Worm (Caenorhabditis elegans): ENCODE results near the gene adh-1.

adh-1 gene

DNA sequence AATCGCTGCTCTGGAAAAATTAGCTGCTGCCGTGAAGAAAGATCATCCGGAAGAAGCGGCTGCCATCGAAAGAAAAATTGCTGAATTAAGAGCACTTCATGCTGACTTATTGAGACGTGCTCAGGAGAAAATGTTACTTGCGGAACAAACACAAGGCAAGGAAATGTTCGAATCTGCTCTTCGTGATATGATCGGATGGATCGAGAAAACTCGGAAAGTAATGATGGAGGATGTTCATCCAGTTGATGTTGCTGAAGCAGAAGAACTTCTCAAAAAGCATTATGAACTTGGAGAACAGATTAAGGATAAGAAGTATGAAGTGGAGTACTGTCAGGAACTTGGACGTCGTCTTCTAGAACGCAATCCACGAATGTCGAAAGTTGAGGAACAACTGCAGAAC is 17.9 kb downstream of the adh-1 start:
- TF ChIP-seq elt-3 (tag; optimal IDR thresholded peaks at IDR 0.05): no peak
- TF ChIP-seq ceh-43 (GFP tag; optimal IDR thresholded peaks at IDR 0.05): no peak
- TF ChIP-seq ztf-11 (tag; optimal IDR thresholded peaks at IDR 0.05): no peak
- TF ChIP-seq unc-62 (GFP tag; optimal IDR thresholded peaks at IDR 0.05): no peak
- no peak for TF ChIP-seq ceh-39 (tag; optimal IDR thresholded peaks at IDR 0.05)
- no peak for TF ChIP-seq flh-1 (GFP tag; optimal IDR thresholded peaks at IDR 0.05)
- no peak for TF ChIP-seq zip-8 (tag; optimal IDR thresholded peaks at IDR 0.05)
- TF ChIP-seq ceh-83 (GFP tag; optimal IDR thresholded peaks at IDR 0.05): no peak
- TF ChIP-seq unc-39 (tag; optimal IDR thresholded peaks at IDR 0.05): no peak
- TF ChIP-seq sptf-1 (tag; optimal IDR thresholded peaks at IDR 0.05): no peak
- no peak for TF ChIP-seq hlh-1 (tag; optimal IDR thresholded peaks at IDR 0.05)
- no peak for TF ChIP-seq nhr-12 (tag; optimal IDR thresholded peaks at IDR 0.05)
- no peak for TF ChIP-seq unc-120 (tag; optimal IDR thresholded peaks at IDR 0.05; ENCODE audit: poor library complexity, severe bottlenecking)
- TF ChIP-seq pha-4 (tag; optimal IDR thresholded peaks at IDR 0.05): no peak
- no peak for TF ChIP-seq nhr-2 (tag; optimal IDR thresholded peaks at IDR 0.05)
- no peak for TF ChIP-seq M03D4.4 (tag; optimal IDR thresholded peaks at IDR 0.05)
- TF ChIP-seq ham-2 (GFP tag; optimal IDR thresholded peaks at IDR 0.05): no peak

DNA sequence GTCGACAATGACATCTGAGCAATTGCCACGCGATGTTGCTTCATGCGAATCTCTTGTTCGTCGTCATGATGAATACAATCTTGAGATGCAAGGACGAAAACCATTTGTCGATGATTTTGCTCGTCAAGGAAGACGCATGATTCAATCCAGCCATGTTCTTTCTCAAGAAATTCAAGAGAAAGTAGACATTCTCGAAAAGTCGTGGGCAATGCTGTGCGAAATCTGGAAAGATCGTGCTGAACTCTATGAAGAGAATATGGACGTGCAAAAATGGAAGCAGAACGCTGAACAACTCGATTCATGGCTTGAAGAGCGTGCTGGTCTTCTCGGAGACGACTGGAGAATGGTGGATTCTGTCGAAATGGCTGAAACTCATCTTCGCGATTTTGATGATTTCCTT is 25.2 kb downstream of the adh-1 start:
- TF ChIP-seq hlh-1 (tag; optimal IDR thresholded peaks at IDR 0.05) (no peak), lin-13 (tag; optimal IDR thresholded peaks at IDR 0.05) (no peak), ztf-11 (tag; optimal IDR thresholded peaks at IDR 0.05) (no peak), tbx-8 (GFP tag; optimal IDR thresholded peaks at IDR 0.05) (no peak), blmp-1 (tag; optimal IDR thresholded peaks at IDR 0.05) (no peak), elt-3 (tag; optimal IDR thresholded peaks at IDR 0.05) (no peak), ceh-43 (GFP tag; optimal IDR thresholded peaks at IDR 0.05) (no peak), mab-5 (tag; optimal IDR thresholded peaks at IDR 0.05) (no peak), nhr-2 (tag; optimal IDR thresholded peaks at IDR 0.05) (no peak), sptf-1 (tag; optimal IDR thresholded peaks at IDR 0.05) (no peak), unc-62 (GFP tag; optimal IDR thresholded peaks at IDR 0.05) (no peak), drap-1 (GFP tag; optimal IDR thresholded peaks at IDR 0.05) (no peak), mep-1 (tag; optimal IDR thresholded peaks at IDR 0.05) (no peak), ceh-39 (tag; optimal IDR thresholded peaks at IDR 0.05) (no peak)

DNA sequence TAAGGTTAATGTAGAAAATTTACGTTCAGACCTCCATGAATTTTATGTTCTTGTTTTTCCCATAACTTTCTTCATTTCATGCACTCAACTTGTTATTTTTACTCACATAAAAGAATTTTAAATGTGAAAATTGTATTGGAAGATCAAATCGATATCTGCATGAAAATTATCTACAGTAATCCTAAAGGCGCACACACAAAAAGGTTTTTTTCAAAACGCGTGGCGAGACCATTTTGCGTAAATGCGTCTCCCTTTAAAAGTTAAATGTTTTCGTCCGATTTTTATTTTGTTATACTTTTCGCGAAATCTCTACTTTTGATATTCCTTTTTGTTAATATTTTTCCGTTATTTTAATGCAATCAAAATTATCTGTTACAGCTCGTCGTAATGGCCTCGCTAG is 29.1 kb downstream of the adh-1 start, which contains the start of gene R31.2:
Gene R31.2, plus strand, starts transcription at position 388 of the 400 bp plus-strand sequence.
- no peak for TF ChIP-seq nhr-2 (tag; optimal IDR thresholded peaks at IDR 0.05)
- no peak for TF ChIP-seq ces-1 (GFP tag; optimal IDR thresholded peaks at IDR 0.05)
- no peak for TF ChIP-seq M03D4.4 (tag; optimal IDR thresholded peaks at IDR 0.05)
- no peak for TF ChIP-seq ham-2 (GFP tag; optimal IDR thresholded peaks at IDR 0.05)
- no peak for TF ChIP-seq lsy-2 (tag; optimal IDR thresholded peaks at IDR 0.05)
- no peak for TF ChIP-seq unc-120 (tag; optimal IDR thresholded peaks at IDR 0.05; ENCODE audit: poor library complexity, severe bottlenecking)
- no peak for TF ChIP-seq mep-1 (tag; optimal IDR thresholded peaks at IDR 0.05)
- TF ChIP-seq hlh-1 (tag; optimal IDR thresholded peaks at IDR 0.05): no peak
- no peak for TF ChIP-seq drap-1 (GFP tag; optimal IDR thresholded peaks at IDR 0.05)
- no peak for TF ChIP-seq lin-13 (tag; optimal IDR thresholded peaks at IDR 0.05)
- no peak for TF ChIP-seq mls-2 (tag; optimal IDR thresholded peaks at IDR 0.05)
- no peak for TF ChIP-seq bed-3 (GFP tag; optimal IDR thresholded peaks at IDR 0.05)
- no peak for TF ChIP-seq mab-5 (tag; optimal IDR thresholded peaks at IDR 0.05)

DNA sequence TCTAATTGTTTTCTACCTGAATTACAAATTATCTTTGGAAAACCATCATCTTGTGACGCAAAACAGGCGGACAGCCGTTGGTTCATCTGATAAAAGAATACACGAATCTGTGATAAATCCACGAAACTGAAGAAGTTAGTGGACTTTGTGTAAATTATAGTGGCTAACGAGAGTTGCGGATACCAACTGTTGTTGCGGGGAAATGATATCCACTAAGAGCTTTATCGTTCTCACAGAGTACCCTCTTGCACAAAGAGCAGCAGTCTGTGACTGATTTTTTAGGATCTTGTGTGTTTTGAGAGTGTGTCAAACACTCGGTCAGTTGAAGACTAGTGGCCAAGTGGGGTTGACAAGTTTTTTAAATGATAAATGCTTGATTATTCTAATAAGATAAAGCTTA is 31.6 kb downstream of the adh-1 start:
- TF ChIP-seq unc-62 (GFP tag; optimal IDR thresholded peaks at IDR 0.05) (no peak), zip-8 (tag; optimal IDR thresholded peaks at IDR 0.05) (no peak), hlh-1 (tag; optimal IDR thresholded peaks at IDR 0.05) (peak; percentile 88)

DNA sequence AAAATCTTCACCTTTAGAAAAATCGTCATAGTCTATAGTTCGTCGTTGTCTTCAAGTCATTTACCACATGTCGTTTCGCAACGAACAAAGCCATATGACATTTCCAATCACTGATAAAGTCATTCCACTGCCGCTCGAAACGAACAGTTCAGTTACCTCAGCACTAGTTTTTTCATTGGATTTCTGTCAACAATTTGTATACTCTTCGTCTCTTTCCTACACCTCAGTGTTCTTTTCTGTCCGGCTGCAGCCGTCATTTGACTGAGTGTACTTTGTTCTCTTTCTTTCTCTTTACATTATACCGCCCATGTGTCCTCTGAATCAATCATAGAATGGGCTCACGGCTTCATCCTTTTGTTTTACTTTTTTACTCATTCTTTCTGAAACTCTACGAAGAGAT is 33.2 kb downstream of the adh-1 start:
- TF ChIP-seq nhr-28 (tag; optimal IDR thresholded peaks at IDR 0.05) (no peak), unc-62 (GFP tag; optimal IDR thresholded peaks at IDR 0.05) (peak; percentile 28), M03D4.4 (tag; optimal IDR thresholded peaks at IDR 0.05) (no peak)

DNA sequence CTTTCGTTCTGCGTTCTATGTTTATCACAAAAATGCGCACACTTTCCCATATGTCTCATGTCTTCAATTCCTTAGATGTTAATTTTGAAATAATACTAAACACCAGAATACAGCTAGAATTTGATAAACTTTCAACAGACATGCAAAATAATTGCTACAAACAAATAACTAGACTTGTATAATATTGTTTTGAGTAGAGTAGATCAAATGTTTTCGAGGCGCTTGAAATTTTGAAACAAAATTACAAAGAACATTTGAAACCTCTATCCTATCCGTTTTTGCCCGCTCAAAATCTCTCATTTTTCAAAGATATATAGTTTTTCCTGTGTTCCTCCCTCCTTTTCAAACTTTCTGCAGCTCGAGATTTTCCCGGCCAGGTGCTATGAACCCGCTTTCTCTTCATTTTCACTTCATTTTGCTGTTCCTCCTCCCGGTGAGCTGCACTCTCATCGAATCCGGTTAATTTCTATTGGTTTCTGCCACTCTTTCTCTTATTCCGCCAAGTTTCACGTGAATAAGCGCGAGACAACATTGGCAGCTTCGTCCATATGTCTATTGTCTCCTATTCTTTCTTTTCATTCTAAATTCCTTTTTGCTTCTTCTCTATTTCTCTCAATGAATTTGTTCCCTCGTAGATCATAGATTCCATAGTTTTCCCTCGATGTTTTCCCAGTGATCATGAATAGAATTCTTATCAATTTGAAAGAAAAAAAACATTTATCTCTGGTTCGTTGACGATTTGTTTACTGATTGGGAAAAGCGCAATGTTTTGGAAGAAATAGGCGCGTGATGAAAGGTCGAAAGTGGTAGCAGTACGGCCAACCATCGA is 33.9 kb downstream of the adh-1 start:
- TF ChIP-seq unc-62 (GFP tag; optimal IDR thresholded peaks at IDR 0.05): peak; percentile 5
- TF ChIP-seq lsy-2 (tag; optimal IDR thresholded peaks at IDR 0.05): no peak
- no peak for TF ChIP-seq ceh-43 (GFP tag; optimal IDR thresholded peaks at IDR 0.05)
- no peak for TF ChIP-seq tbx-8 (GFP tag; optimal IDR thresholded peaks at IDR 0.05)
- TF ChIP-seq hlh-1 (tag; optimal IDR thresholded peaks at IDR 0.05): peak; percentile 60
- peak; percentile 79 for TF ChIP-seq unc-120 (tag; optimal IDR thresholded peaks at IDR 0.05; ENCODE audit: poor library complexity, severe bottlenecking)
- TF ChIP-seq nhr-237 (tag; optimal IDR thresholded peaks at IDR 0.05): no peak

Measured in whole organism, mixed stage, embryonic.